Worm (Caenorhabditis elegans) whole organism, mixed stage, embryonic: ENCODE measurements around the gene math-49.
A peak's percentile ranks its signal among the peaks of the same experiment; 100 is the strongest.
"Not testable (repeated sequence)": the region's sequence is repeated elsewhere in the genome, so short reads cannot be mapped to it uniquely, and the experiment has no call there.

Experiments used
- M03D4.4 ChIP-seq: sonication (generic microtip); optimal IDR thresholded peaks from 2 replicates; lab custom pipeline; 2017; ENCODE audit warnings: mild to moderate bottlenecking, missing genetic modification characterization, missing compliant biosample characterization
- bed-3 ChIP-seq: fragments of 200-800 bp; sonication (Bioruptor generic); optimal IDR thresholded peaks from 3 replicates; lab custom pipeline; 2018; ENCODE audit warnings: mild to moderate bottlenecking, missing genetic modification characterization, moderate library complexity, missing compliant biosample characterization
- blmp-1 ChIP-seq: fragments of 150-350 bp; optimal IDR thresholded peaks from 2 replicates; lab custom pipeline; 2014; ENCODE audit warnings: missing biosample characterization, missing genetic modification characterization
- ceh-39 ChIP-seq: fragments of 150-350 bp; optimal IDR thresholded peaks from 2 replicates; lab custom pipeline; 2014; ENCODE audit warnings: missing biosample characterization, missing genetic modification characterization
- ceh-43 ChIP-seq: fragments of 200-800 bp; sonication (Bioruptor generic); optimal IDR thresholded peaks from 2 replicates; lab custom pipeline; 2018; ENCODE audit warnings: mild to moderate bottlenecking, missing genetic modification characterization, moderate library complexity, missing compliant biosample characterization
- ceh-83 ChIP-seq: fragments of 200-800 bp; sonication (Bioruptor generic); optimal IDR thresholded peaks from 2 replicates; lab custom pipeline; 2018; ENCODE audit warnings: mild to moderate bottlenecking, missing genetic modification characterization, missing compliant biosample characterization
- ces-1 ChIP-seq: fragments of 150-350 bp; optimal IDR thresholded peaks from 2 replicates; lab custom pipeline; 2014; ENCODE audit warnings: missing biosample characterization, missing genetic modification reagents, missing genetic modification characterization
- cnd-1 ChIP-seq: fragments of 200-800 bp; sonication (Bioruptor generic); optimal IDR thresholded peaks from 2 replicates; lab custom pipeline; 2018; ENCODE audit warnings: mild to moderate bottlenecking, missing genetic modification characterization, missing compliant biosample characterization
- elt-1 ChIP-seq: sonication (generic microtip); optimal IDR thresholded peaks from 2 replicates; lab custom pipeline; 2017; ENCODE audit warnings: missing genetic modification characterization, mild to moderate bottlenecking, missing compliant biosample characterization, antibody characterized with exemption, moderate library complexity, borderline replicate concordance; ENCODE audit not compliant: insufficient read depth
- elt-3 ChIP-seq: fragments of 150-350 bp; optimal IDR thresholded peaks from 2 replicates; lab custom pipeline; 2014; ENCODE audit warnings: missing biosample characterization, missing genetic modification characterization
- flh-1 ChIP-seq: fragments of 200-800 bp; sonication (Bioruptor generic); optimal IDR thresholded peaks from 2 replicates; lab custom pipeline; 2018; ENCODE audit warnings: mild to moderate bottlenecking, missing genetic modification characterization, moderate library complexity, missing compliant biosample characterization
- ham-2 ChIP-seq: fragments of 200-800 bp; sonication (Bioruptor generic); optimal IDR thresholded peaks from 2 replicates; lab custom pipeline; 2018; ENCODE audit warnings: mild to moderate bottlenecking, missing genetic modification characterization, missing compliant biosample characterization
- hlh-1 ChIP-seq: fragments of 150-350 bp; optimal IDR thresholded peaks from 2 replicates; lab custom pipeline; 2014; ENCODE audit warnings: missing biosample characterization, missing genetic modification reagents, missing genetic modification characterization
- lin-13 ChIP-seq: fragments of 150-350 bp; optimal IDR thresholded peaks from 2 replicates; lab custom pipeline; 2014; ENCODE audit warnings: missing biosample characterization, missing genetic modification characterization
- lsy-2 ChIP-seq: fragments of 150-350 bp; optimal IDR thresholded peaks from 2 replicates; lab custom pipeline; 2014; ENCODE audit warnings: missing biosample characterization, missing genetic modification characterization
- mab-5 ChIP-seq: fragments of 150-350 bp; optimal IDR thresholded peaks from 2 replicates; lab custom pipeline; 2014; ENCODE audit warnings: missing biosample characterization, missing genetic modification characterization
- mep-1 ChIP-seq: fragments of 150-350 bp; optimal IDR thresholded peaks from 2 replicates; lab custom pipeline; 2017; ENCODE audit warnings: missing biosample characterization, missing genetic modification reagents, missing genetic modification characterization, inconsistent platforms
- mls-2 ChIP-seq: sonication (generic microtip); optimal IDR thresholded peaks from 2 replicates; lab custom pipeline; 2016; ENCODE audit warnings: mild to moderate bottlenecking, missing genetic modification characterization, moderate library complexity, missing compliant biosample characterization
- nhr-12 ChIP-seq: fragments of 150-350 bp; optimal IDR thresholded peaks from 2 replicates; lab custom pipeline; 2014; ENCODE audit warnings: missing biosample characterization, missing genetic modification characterization
- nhr-237 ChIP-seq: fragments of 150-350 bp; optimal IDR thresholded peaks from 2 replicates; lab custom pipeline; 2014; ENCODE audit warnings: missing biosample characterization, missing genetic modification characterization
- nhr-28 ChIP-seq: fragments of 150-350 bp; optimal IDR thresholded peaks from 2 replicates; lab custom pipeline; 2014; ENCODE audit warnings: missing biosample characterization, missing genetic modification characterization
- nhr-76 ChIP-seq: sonication (generic microtip); optimal IDR thresholded peaks from 2 replicates; lab custom pipeline; 2017; ENCODE audit warnings: missing biosample characterization, missing genetic modification characterization
- pha-4 ChIP-seq: fragments of 150-350 bp; optimal IDR thresholded peaks from 2 replicates; lab custom pipeline; 2018; ENCODE audit warnings: missing biosample characterization, missing genetic modification reagents, missing genetic modification characterization
- tbx-8 ChIP-seq: fragments of 200-800 bp; sonication (Bioruptor generic); optimal IDR thresholded peaks from 2 replicates; lab custom pipeline; 2018; ENCODE audit warnings: mild to moderate bottlenecking, missing genetic modification characterization, moderate library complexity, missing compliant biosample characterization
- unc-120 ChIP-seq: sonication (generic microtip); optimal IDR thresholded peaks from 2 replicates; lab custom pipeline; 2017; ENCODE audit warnings: missing genetic modification characterization, missing compliant biosample characterization; ENCODE audit not compliant: poor library complexity, severe bottlenecking
- unc-39 ChIP-seq: fragments of 150-350 bp; optimal IDR thresholded peaks from 2 replicates; lab custom pipeline; 2014; ENCODE audit warnings: missing biosample characterization, missing genetic modification characterization
- unc-62 ChIP-seq: fragments of 150-350 bp; optimal IDR thresholded peaks from 2 replicates; lab custom pipeline; 2014; ENCODE audit warnings: missing biosample characterization, missing genetic modification reagents, missing genetic modification characterization
- zip-8 ChIP-seq: fragments of 150-350 bp; optimal IDR thresholded peaks from 2 replicates; lab custom pipeline; 2014; ENCODE audit warnings: missing biosample characterization, missing genetic modification characterization
- ztf-11 ChIP-seq: fragments of 150-350 bp; optimal IDR thresholded peaks from 2 replicates; lab custom pipeline; 2014; ENCODE audit warnings: missing biosample characterization, missing genetic modification characterization

math-49 gene

ce11 chrII:1949119-1949518, 6.3 kb downstream of the math-49 start:
- no peak for TF ChIP-seq blmp-1 (tag; lab: Kevin White, UChicago)
- TF ChIP-seq flh-1 = no peak
- no peak for TF ChIP-seq lin-13
- TF ChIP-seq elt-3 (tag; lab: Kevin White, UChicago) = peak; percentile 70
- TF ChIP-seq ceh-83 (GFP tag; lab: Kevin White, UChicago) = no peak

DNA sequence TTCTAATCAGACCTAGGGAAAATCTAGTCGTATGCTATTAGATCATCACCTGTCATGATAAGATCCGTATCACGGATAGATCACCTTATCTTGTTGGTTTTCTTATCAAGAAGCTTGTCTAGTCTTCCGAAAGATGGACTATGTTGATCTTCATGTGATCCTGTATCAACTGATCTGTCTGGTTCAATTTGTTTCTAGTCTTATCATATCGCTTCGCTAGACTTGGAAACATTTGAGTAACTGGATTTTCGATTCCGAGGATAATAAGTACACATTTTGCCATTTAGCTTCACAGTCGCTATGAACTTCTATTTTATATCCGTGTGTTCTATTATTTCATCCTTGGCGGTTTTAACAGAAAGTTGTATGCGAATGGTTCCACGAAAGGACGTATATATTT, 7.1 kb downstream of the math-49 start, which contains the start of gene ZK250.2:
TSS of gene ZK250.2 (plus strand) at position 301 of the 400 bp plus-strand sequence.
- TF ChIP-seq zip-8 (tag; lab: Kevin White, UChicago); unc-62; lsy-2 (tag; lab: Kevin White, UChicago): not testable (repeated sequence)

DNA sequence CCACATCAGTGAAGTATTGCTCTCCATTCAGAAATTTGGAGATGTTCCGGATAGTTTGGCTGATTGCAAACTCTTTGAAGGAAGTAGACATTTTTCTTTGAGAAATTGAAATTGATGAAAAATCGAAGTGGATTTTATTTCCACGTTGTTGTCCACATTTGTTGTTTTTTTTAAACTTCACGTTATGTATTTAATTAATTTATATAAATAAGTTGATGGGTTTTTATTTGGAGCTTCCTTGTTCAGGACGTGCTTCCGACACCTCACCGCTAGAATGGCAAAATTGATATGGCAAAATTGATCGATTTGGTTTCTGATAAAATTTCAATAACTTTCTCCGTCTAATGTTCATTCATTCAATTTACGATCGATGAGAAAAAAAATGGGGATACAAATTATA, 9.0 kb downstream of the math-49 start, which contains the start of gene math-48:
TSS of gene math-48 (minus strand) at position 101 of the 400 bp plus-strand sequence.
- TF ChIP-seq bed-3 (GFP tag; lab: Kevin White, UChicago) (no peak), tbx-8 (GFP tag; lab: Kevin White, UChicago) (no peak), pha-4 (tag; lab: Kevin White, UChicago) (no peak), M03D4.4 (tag; lab: Kevin White, UChicago) (no peak), ham-2 (GFP tag; lab: Kevin White, UChicago) (no peak), nhr-237 (no peak)

ce11 chrII:1945093-1945492, 10.4 kb downstream of the math-49 start, which contains the start of gene ZK250.14:
Gene ZK250.14 (minus strand): TSS chrII:1945193.
- TF ChIP-seq ceh-83 (GFP tag; lab: Kevin White, UChicago) (no peak), flh-1 (no peak), unc-62 (no peak), ztf-11 (tag; lab: Kevin White, UChicago) (no peak), hlh-1 (tag; lab: Kevin White, UChicago) (no peak), ceh-43 (GFP tag; lab: Kevin White, UChicago) (no peak), lin-13 (no peak), cnd-1 (tag; lab: Kevin White, UChicago) (no peak), mep-1 (tag; lab: Kevin White, UChicago) (no peak), M03D4.4 (tag; lab: Kevin White, UChicago) (no peak)

- TF ChIP-seq zip-8 (tag; lab: Kevin White, UChicago) = no peak
- TF ChIP-seq lsy-2 (tag; lab: Kevin White, UChicago) = no peak
- no peak for TF ChIP-seq unc-120 (tag; lab: Kevin White, UChicago)
- TF ChIP-seq unc-39 (tag; lab: Kevin White, UChicago) = no peak
- TF ChIP-seq ham-2 (GFP tag; lab: Kevin White, UChicago) = no peak
- TF ChIP-seq mls-2 = no peak
- no peak for TF ChIP-seq hlh-1 (tag; lab: Kevin White, UChicago)
- no peak for TF ChIP-seq ces-1 (GFP tag; lab: Kevin White, UChicago)
- no peak for TF ChIP-seq nhr-76 (tag; lab: Kevin White, UChicago)
- TF ChIP-seq ceh-39 (tag; lab: Kevin White, UChicago) = no peak
- TF ChIP-seq ztf-11 (tag; lab: Kevin White, UChicago) = no peak
- TF ChIP-seq ceh-43 (GFP tag; lab: Kevin White, UChicago) = no peak
- TF ChIP-seq mab-5 (tag; lab: Kevin White, UChicago) = no peak
- TF ChIP-seq M03D4.4 (tag; lab: Kevin White, UChicago) = no peak
- TF ChIP-seq elt-1 (tag; lab: Kevin White, UChicago) = no peak
- TF ChIP-seq, all 35 proteins: peak for 0
These were observed 15.8 kb downstream of the math-49 start, which contains the start of gene ZK250.13 for ce11 chrII:1939652-1940051. Gene ZK250.13 (minus strand): TSS chrII:1939752.

ce11 chrII:1928578-1928977, 26.9 kb downstream of the math-49 start:
- TF ChIP-seq mab-5 (tag; lab: Kevin White, UChicago) = no peak
- no peak for TF ChIP-seq M03D4.4 (tag; lab: Kevin White, UChicago)
- TF ChIP-seq cnd-1 (tag; lab: Kevin White, UChicago) = no peak
- no peak for TF ChIP-seq ceh-83 (GFP tag; lab: Kevin White, UChicago)
- TF ChIP-seq unc-62 = no peak
- TF ChIP-seq nhr-28 (tag; lab: Kevin White, UChicago) = no peak
- no peak for TF ChIP-seq nhr-12 (tag; lab: Kevin White, UChicago)
- TF ChIP-seq, all 35 proteins: peak for 0
